Worm (Caenorhabditis elegans) whole organism, dauer: ENCODE data around the gene C50F4.8.

Experiments used
- unc-62 ChIP-seq: sonication (generic microtip); optimal IDR thresholded peaks from 2 replicates; lab custom pipeline; 2017; ENCODE audit warnings: missing biosample characterization, missing genetic modification reagents, missing genetic modification characterization

C50F4.8 gene

DNA sequence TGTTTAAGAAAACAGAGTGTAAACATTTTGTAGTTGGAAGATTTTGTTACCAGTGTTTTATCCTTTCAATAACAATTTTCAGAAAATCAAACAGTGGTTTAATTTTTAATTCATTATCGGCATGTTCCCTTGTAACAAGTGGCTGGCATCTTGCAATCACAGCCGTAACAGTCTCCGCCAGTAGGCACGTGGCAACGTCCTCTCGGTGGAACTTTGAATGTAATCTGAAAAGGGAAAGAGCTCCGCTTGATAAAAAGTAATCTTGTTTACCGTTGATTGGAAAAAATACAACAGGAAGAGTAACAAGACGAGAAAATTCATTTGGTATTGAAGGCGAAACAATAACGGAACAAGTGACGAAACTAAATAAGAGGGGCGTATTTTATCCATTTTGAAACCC is 29.2 kb downstream of the C50F4.8 start, which contains the start of gene K06A4.10:
Gene K06A4.10, minus strand, starts transcription at position 390 of the 400 bp plus-strand sequence.
- TF ChIP-seq unc-62 (GFP tag; lab: Kevin White, UChicago) = no peak

DNA sequence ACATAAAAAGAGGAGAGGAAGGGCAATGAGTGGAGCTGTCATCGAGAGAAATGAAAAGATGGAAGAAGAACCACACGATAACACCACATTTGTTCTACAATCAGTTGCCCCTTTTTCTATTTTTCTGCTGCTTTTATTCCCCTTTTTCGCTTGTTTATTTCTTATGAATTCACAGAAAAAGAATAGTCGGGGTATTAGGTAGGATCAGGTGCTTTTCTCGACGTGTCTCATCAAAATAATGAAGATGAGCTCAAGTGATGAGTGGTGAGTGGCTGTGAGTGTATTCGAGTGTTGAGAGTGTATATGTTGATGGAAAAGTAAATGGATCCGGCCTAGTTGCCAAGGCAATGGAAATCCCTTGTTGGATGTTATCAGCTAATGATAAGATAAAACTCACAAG is 33.2 kb downstream of the C50F4.8 start:
- TF ChIP-seq unc-62 (GFP tag; lab: Kevin White, UChicago) = no peak

DNA sequence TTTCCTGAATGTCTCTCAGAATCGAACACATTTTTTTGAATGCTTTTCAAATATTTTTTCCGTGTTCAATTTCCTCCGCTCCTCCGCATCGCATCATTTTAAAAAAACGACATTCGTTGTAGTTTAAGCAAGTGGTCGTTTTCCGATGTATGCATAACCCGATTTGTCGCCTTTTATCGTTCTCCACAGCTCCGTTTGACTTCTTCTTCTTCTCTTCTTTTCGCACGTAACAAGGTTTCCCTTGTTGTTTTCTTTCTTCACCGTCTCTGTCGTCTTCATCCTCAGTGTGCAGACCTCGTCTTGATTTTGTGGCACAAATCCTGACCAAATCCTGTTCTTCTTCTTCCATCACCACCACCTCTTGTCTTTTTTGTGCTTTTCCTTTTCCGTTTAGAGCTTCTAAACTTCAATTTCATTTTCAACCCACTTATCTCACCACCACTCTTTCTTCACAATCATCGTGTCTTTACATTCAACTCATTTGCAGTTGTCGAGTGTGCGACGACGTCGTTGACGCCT is 34.9 kb downstream of the C50F4.8 start, which contains the start of gene K06A4.2:
Gene K06A4.2, plus strand, starts transcription at position 469 of the 519 bp plus-strand sequence.
- no peak for TF ChIP-seq unc-62 (GFP tag; lab: Kevin White, UChicago)

DNA sequence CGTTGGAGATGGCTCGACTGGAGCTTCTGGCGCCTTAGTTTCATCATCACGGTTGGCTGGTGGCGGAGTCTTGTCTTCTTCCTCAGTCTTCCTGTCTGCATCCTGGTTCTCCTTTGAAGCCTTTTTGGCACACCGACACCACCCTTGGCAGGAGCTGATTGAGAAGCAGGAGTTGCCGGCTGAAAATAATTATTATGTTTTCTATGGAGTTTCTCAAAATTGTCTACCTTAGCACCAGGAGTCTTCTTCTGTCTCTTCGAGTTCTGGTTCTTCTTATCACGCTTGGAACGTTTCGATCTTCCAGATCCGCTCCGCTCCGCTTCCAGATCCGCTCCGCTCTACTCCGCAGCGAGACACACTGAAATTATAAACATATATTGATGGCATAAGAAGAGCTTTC is 38.1 kb downstream of the C50F4.8 start, which contains the start of gene K06A4.6:
Gene K06A4.6, minus strand, starts transcription at position 101 of the 400 bp plus-strand sequence.
- no peak for TF ChIP-seq unc-62 (GFP tag; lab: Kevin White, UChicago)

DNA sequence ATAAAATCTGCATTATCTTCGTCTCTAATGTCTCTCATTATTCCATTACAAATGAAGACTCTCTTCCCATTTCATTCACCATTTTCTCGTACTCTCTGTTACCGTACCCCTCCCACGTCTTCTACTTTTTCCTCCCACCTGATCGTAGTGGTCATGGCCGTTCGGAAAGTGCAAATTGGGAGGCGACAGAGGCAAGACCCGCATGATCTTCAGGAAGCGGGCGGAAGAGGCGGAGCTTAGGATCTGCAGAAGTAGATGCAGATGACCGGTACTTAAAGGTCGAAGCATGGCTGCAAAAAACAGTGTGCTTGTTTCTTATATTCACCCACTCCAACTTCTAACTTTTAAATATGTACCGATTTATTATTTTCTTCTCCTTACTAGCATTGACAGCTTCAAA is 40.8 kb downstream of the C50F4.8 start, which contains the start of gene nas-3:
Gene nas-3, plus strand, starts transcription at position 301 of the 400 bp plus-strand sequence.
- no peak for TF ChIP-seq unc-62 (GFP tag; lab: Kevin White, UChicago)

DNA sequence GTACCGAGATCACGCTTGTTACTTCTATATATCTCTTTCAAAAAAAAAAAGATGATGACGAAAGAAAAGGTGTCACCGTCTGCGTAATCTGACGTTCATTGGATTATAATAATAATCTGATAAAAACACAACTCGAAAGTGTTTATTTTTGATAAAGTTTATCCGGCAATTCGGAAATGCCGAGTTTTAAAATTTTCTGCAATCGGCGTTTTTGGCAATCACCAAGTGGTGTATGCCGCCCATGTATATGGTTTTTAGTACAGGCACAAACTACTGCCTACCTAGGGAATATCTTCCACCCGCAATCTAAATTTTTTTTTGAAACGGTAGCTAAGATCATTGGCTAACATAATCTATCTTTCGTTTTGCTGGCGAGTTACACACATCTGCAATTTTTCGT is 44.7 kb downstream of the C50F4.8 start:
- TF ChIP-seq unc-62 (GFP tag; lab: Kevin White, UChicago) = no peak

DNA sequence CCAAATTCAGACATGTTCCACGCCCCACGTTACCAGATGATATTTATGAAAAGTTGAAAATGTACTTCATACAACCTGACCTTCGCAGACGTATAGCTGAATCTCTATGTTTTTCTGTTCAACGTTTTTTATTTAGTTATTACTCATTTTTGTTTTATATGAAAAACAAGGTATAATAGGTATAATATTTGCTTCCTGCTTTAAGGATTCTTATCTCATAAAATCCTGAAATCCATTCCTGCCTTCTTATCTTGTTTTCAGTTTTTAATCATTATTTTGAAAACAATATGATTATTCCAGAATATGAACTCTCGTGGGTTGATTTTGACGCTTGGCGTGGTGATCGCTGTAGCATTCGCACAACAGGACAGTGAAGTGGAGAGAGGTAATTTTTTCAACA is 47.0 kb downstream of the C50F4.8 start, which contains the start of gene flp-6:
Gene flp-6, plus strand, starts transcription at position 301 of the 400 bp plus-strand sequence.
- no peak for TF ChIP-seq unc-62 (GFP tag; lab: Kevin White, UChicago)
